Worm (Caenorhabditis elegans): Measurements from ENCODE around the gene let-413.

The let-413 gene

ce11 chrV:7956218-7956617 is 21.4 kb downstream of the let-413 start, which contains the start of gene pals-34:
Gene pals-34 (minus strand): TSS chrV:7956497.
- no peak for TF ChIP-seq zag-1 (tag; optimal IDR thresholded peaks at IDR 0.05)
- TF ChIP-seq daf-12 (tag; optimal IDR thresholded peaks at IDR 0.05) = no peak
- TF ChIP-seq nhr-25 (tag; optimal IDR thresholded peaks at IDR 0.05) = no peak
- no peak for TF ChIP-seq ZK546.5 (tag; optimal IDR thresholded peaks at IDR 0.05)
- no peak for TF ChIP-seq skn-1 (tag; optimal IDR thresholded peaks at IDR 0.05)
- peak; percentile 47 for TF ChIP-seq pqm-1 (tag; optimal IDR thresholded peaks at IDR 0.05)
- peak; percentile 25 for TF ChIP-seq elt-2 (tag; optimal IDR thresholded peaks at IDR 0.05)
- TF ChIP-seq ztf-11 (tag; optimal IDR thresholded peaks at IDR 0.05) = no peak
- TF ChIP-seq nfya-1 (tag; optimal IDR thresholded peaks at IDR 0.05; ENCODE audit: insufficient read depth) = no peak
- no peak for TF ChIP-seq lin-15B (tag; optimal IDR thresholded peaks at IDR 0.05)
- no peak for TF ChIP-seq nhr-237 (tag; optimal IDR thresholded peaks at IDR 0.05)
- TF ChIP-seq nhr-43 (tag; optimal IDR thresholded peaks at IDR 0.05; ENCODE audit: poor library complexity, severe bottlenecking) = no peak

ce11 chrV:7955168-7955567 is 22.4 kb downstream of the let-413 start, which contains the start of gene F26D11.12:
Gene F26D11.12 (minus strand): TSS chrV:7955312.
- TF ChIP-seq snpc-4 (tag; optimal IDR thresholded peaks at IDR 0.05) = peak; percentile 4
- peak; percentile 9 for TF ChIP-seq lin-15B (tag; optimal IDR thresholded peaks at IDR 0.05)
- no peak for TF ChIP-seq ztf-4 (tag; optimal IDR thresholded peaks at IDR 0.05)
- peak; percentile 6 for TF ChIP-seq pqm-1 (tag; optimal IDR thresholded peaks at IDR 0.05)
- no peak for TF ChIP-seq ceh-9 (tag; optimal IDR thresholded peaks at IDR 0.05)
- TF ChIP-seq pha-4 (tag; optimal IDR thresholded peaks at IDR 0.05) = peak; percentile 76
- no peak for TF ChIP-seq nhr-76 (tag; optimal IDR thresholded peaks at IDR 0.05)

DNA sequence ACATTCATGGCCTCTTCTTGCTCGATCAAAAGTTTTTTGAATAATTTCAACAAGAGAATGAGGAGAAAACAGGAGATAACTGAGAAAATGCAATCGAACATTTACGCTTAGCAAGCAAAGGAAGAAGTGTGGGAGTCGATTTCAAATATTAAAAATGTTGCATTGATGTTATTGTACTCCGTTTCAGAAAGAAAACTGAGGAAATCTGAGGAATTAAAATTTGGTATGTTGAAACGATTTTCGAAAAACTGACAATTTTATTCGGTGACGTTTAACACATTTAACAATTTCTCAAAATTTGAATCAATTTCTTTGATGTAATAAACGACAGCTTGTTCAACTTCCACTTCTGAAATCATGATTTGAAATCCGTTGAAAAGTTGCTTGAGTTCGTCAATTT is 23.0 kb downstream of the let-413 start, which contains the start of gene F26D11.13:
TSS of gene F26D11.13 (minus strand) at position 101 of the 400 bp plus-strand sequence.
- no peak for TF ChIP-seq nhr-237 (tag; optimal IDR thresholded peaks at IDR 0.05)
- no peak for TF ChIP-seq ceh-28 (tag; optimal IDR thresholded peaks at IDR 0.05)
- no peak for TF ChIP-seq tbx-2 (tag; optimal IDR thresholded peaks at IDR 0.05)
- no peak for TF ChIP-seq fkh-10 (GFP tag; optimal IDR thresholded peaks at IDR 0.05)
- TF ChIP-seq nhr-11 (tag; optimal IDR thresholded peaks at IDR 0.05) = no peak
- no peak for TF ChIP-seq ztf-4 (tag; optimal IDR thresholded peaks at IDR 0.05)
- no peak for TF ChIP-seq pha-4 (tag; optimal IDR thresholded peaks at IDR 0.05)
- no peak for TF ChIP-seq pqm-1 (tag; optimal IDR thresholded peaks at IDR 0.05)
- no peak for TF ChIP-seq elt-1 (tag; optimal IDR thresholded peaks at IDR 0.05)
- TF ChIP-seq zag-1 (tag; optimal IDR thresholded peaks at IDR 0.05) = no peak
- TF ChIP-seq daf-12 (tag; optimal IDR thresholded peaks at IDR 0.05) = no peak

DNA sequence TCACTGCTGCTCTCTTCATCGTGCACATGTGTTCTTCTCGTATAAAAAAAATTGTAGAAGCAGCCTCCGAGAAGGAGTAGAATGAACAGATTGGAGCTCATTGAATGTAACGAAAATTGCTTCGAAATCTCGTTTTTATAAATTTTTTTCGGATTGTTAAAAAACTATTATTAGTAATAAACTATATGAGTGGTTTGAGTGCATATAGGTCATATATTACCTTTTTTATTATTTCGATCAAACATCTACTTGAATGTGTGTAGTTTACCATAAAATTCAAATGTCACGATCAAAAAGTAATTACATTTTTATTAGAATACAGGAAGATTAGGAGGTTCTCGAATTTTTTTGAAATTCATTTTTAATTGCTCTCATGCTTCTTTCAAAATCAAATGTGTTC is 24.7 kb downstream of the let-413 start, which contains the start of gene clec-216:
TSS of gene clec-216 (minus strand) at position 101 of the 400 bp plus-strand sequence.
- TF ChIP-seq pha-4 (tag; optimal IDR thresholded peaks at IDR 0.05) (no peak), nhr-12 (tag; optimal IDR thresholded peaks at IDR 0.05) (no peak), skn-1 (tag; optimal IDR thresholded peaks at IDR 0.05) (no peak), nhr-67 (tag; optimal IDR thresholded peaks at IDR 0.05) (no peak), elt-2 (tag; optimal IDR thresholded peaks at IDR 0.05) (no peak), egl-27 (tag; optimal IDR thresholded peaks at IDR 0.05) (no peak), egl-5 (tag; optimal IDR thresholded peaks at IDR 0.05) (no peak), snpc-4 (tag; optimal IDR thresholded peaks at IDR 0.05) (no peak), fkh-10 (GFP tag; optimal IDR thresholded peaks at IDR 0.05) (no peak), nhr-25 (tag; optimal IDR thresholded peaks at IDR 0.05) (no peak)

DNA sequence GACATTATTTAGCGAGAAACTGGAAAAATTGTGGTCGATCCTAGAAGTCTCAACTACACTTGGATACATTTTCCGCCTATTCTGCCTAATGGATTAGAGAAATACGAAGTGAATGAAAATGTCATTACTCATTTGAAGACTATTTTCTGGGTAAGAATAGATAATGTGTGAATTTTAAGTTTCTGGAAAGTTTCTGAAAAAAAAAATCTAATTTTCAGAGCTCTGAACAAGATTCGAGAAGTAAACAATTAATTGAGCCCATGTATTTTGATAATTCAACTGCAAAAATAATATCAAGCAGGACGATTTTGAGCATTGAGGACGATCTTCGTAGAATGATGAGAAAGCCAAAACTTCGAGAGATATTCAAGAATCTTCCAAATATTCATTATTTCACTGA is 31.3 kb downstream of the let-413 start:
- TF ChIP-seq ztf-11 (tag; optimal IDR thresholded peaks at IDR 0.05) (no peak), ceh-28 (tag; optimal IDR thresholded peaks at IDR 0.05) (no peak), nhr-43 (tag; optimal IDR thresholded peaks at IDR 0.05; ENCODE audit: poor library complexity, severe bottlenecking) (no peak), aly-2 (tag; optimal IDR thresholded peaks at IDR 0.05) (no peak), elt-1 (tag; optimal IDR thresholded peaks at IDR 0.05) (no peak), lin-39 (tag; optimal IDR thresholded peaks at IDR 0.05) (no peak), snpc-4 (tag; optimal IDR thresholded peaks at IDR 0.05) (no peak), nhr-11 (tag; optimal IDR thresholded peaks at IDR 0.05) (no peak), nhr-28 (tag; optimal IDR thresholded peaks at IDR 0.05) (no peak), ztf-4 (tag; optimal IDR thresholded peaks at IDR 0.05) (no peak)

ce11 chrV:7943568-7943967 is 34.0 kb downstream of the let-413 start, which contains the start of gene Y97E10B.1:
Gene Y97E10B.1 (plus strand): TSS chrV:7943868.
- TF ChIP-seq nfya-1 (tag; optimal IDR thresholded peaks at IDR 0.05; ENCODE audit: insufficient read depth) (no peak), pqm-1 (tag; optimal IDR thresholded peaks at IDR 0.05) (no peak), ceh-16 (tag; optimal IDR thresholded peaks at IDR 0.05) (no peak), egl-27 (tag; optimal IDR thresholded peaks at IDR 0.05) (no peak), unc-62 (GFP tag; optimal IDR thresholded peaks at IDR 0.05) (no peak)
